Fruit fly (Drosophila melanogaster) whole organism, embryonic: ENCODE data around the gene CG14277.

Source experiments
- BEAF-32 ChIP-seq: fragments of 200-800 bp; sonication (Bioruptor generic); optimal IDR thresholded peaks from 3 replicates; lab custom pipeline; 2017; ENCODE audit warnings: missing biosample characterization, missing genetic modification characterization, mild to moderate bottlenecking, moderate library complexity, missing genetic modification reagents
- Bdp1 ChIP-seq: fragments of 200-800 bp; sonication (Bioruptor generic); optimal IDR thresholded peaks from 3 replicates; lab custom pipeline; 2016; ENCODE audit warnings: missing biosample characterization, missing genetic modification characterization
- CG10565 ChIP-seq: fragments of 200-800 bp; sonication (Bioruptor generic); optimal IDR thresholded peaks from 3 replicates; lab custom pipeline; 2016; ENCODE audit warnings: missing biosample characterization, mild to moderate bottlenecking, missing genetic modification characterization
- CG11247 ChIP-seq: fragments of 200-800 bp; sonication (Bioruptor generic); IDR thresholded peaks from 2 replicates; pipeline ENCODE4 v1.3.6; 2022; ENCODE audit warnings: missing biosample characterization, missing genetic modification characterization
- CG12219 ChIP-seq: fragments of 200-800 bp; sonication (Bioruptor generic); optimal IDR thresholded peaks from 3 replicates; lab custom pipeline; 2018; ENCODE audit warnings: missing biosample characterization, mild to moderate bottlenecking, missing genetic modification characterization
- CG14710 ChIP-seq: fragments of 200-800 bp; sonication (Bioruptor generic); optimal IDR thresholded peaks from 3 replicates; lab custom pipeline; 2019; ENCODE audit warnings: missing biosample characterization, mild to moderate bottlenecking, missing genetic modification characterization, moderate library complexity
- CG14860 ChIP-seq: fragments of 200-800 bp; sonication (Bioruptor generic); IDR thresholded peaks from 3 replicates; pipeline ENCODE4 v1.3.6; 2022; ENCODE audit warnings: missing biosample characterization, missing genetic modification characterization; ENCODE audit not compliant: partially characterized antibody
- CG16863 ChIP-seq: fragments of 200-800 bp; sonication (Bioruptor generic); optimal IDR thresholded peaks from 3 replicates; lab custom pipeline; 2016; ENCODE audit warnings: missing biosample characterization, missing genetic modification characterization
- CG17328 ChIP-seq: fragments of 200-800 bp; sonication (Bioruptor generic); IDR thresholded peaks from 2 replicates; pipeline ENCODE4 v1.3.6; 2022; ENCODE audit warnings: missing biosample characterization, missing genetic modification characterization
- CG32767 ChIP-seq: fragments of 200-800 bp; sonication (Bioruptor generic); IDR thresholded peaks from 2 replicates; pipeline ENCODE4 v1.3.6; 2022; ENCODE audit warnings: missing biosample characterization, missing genetic modification characterization
- CG34224 ChIP-seq: fragments of 200-800 bp; sonication (Bioruptor generic); IDR thresholded peaks from 3 replicates; pipeline ENCODE4 v1.3.6; 2022; ENCODE audit warnings: missing biosample characterization, missing genetic modification characterization; ENCODE audit not compliant: partially characterized antibody
- CG3995 ChIP-seq: fragments of 200-800 bp; sonication (Bioruptor generic); optimal IDR thresholded peaks from 3 replicates; lab custom pipeline; 2016; ENCODE audit warnings: missing biosample characterization, missing genetic modification characterization
- CG4730 ChIP-seq: fragments of 200-800 bp; sonication (Bioruptor generic); IDR thresholded peaks from 2 replicates; pipeline ENCODE4 v1.3.6; 2022; ENCODE audit warnings: missing biosample characterization, missing genetic modification characterization
- CG8290 ChIP-seq, 3 experiments: fragments of 200-800 bp; sonication (Bioruptor generic); optimal IDR thresholded peaks; 2 replicates each; lab custom pipeline; 2016 to 2019; ENCODE audit warnings: missing biosample characterization in 3 of 3, missing genetic modification characterization in 3 of 3, mild to moderate bottlenecking in 2 of 3, moderate library complexity in 1 of 3
- CTCF ChIP-seq: fragments of 200-800 bp; sonication (Bioruptor generic); optimal IDR thresholded peaks from 2 replicates; lab custom pipeline; 2017; ENCODE audit warnings: missing biosample characterization, mild to moderate bottlenecking, missing genetic modification characterization, moderate library complexity
- Dek ChIP-seq: fragments of 200-800 bp; sonication (Bioruptor generic); optimal IDR thresholded peaks from 3 replicates; lab custom pipeline; 2019; ENCODE audit warnings: missing biosample characterization, mild to moderate bottlenecking, missing genetic modification characterization, moderate library complexity
- E2f2 ChIP-seq: fragments of 200-800 bp; sonication (Bioruptor generic); IDR thresholded peaks from 2 replicates; pipeline ENCODE4 v1.3.6; 2022; ENCODE audit warnings: missing biosample characterization, missing genetic modification characterization
- ERR ChIP-seq: fragments of 200-800 bp; sonication (Bioruptor generic); optimal IDR thresholded peaks from 2 replicates; lab custom pipeline; 2016; ENCODE audit warnings: missing biosample characterization, missing genetic modification characterization
- Ets97D ChIP-seq: fragments of 200-800 bp; sonication (Bioruptor generic); optimal IDR thresholded peaks from 3 replicates; lab custom pipeline; 2016; ENCODE audit warnings: missing biosample characterization, missing genetic modification characterization
- Fer3 ChIP-seq: fragments of 200-800 bp; sonication (Bioruptor generic); optimal IDR thresholded peaks from 2 replicates; lab custom pipeline; 2018; ENCODE audit warnings: missing biosample characterization, mild to moderate bottlenecking, missing genetic modification characterization, moderate library complexity
- Hey ChIP-seq: fragments of 200-800 bp; sonication (Bioruptor generic); optimal IDR thresholded peaks from 3 replicates; lab custom pipeline; 2018; ENCODE audit warnings: missing biosample characterization, mild to moderate bottlenecking, missing genetic modification characterization
- MBD-R2 ChIP-seq: fragments of 200-800 bp; sonication (Bioruptor generic); IDR thresholded peaks from 2 replicates; pipeline ENCODE4 v1.3.6; 2022; ENCODE audit warnings: missing biosample characterization, missing genetic modification characterization
- MESR4 ChIP-seq: fragments of 200-800 bp; sonication (Bioruptor generic); optimal IDR thresholded peaks from 2 replicates; lab custom pipeline; 2018; ENCODE audit warnings: missing biosample characterization, mild to moderate bottlenecking, missing genetic modification characterization, moderate library complexity
- Med ChIP-seq: fragments of 200-800 bp; sonication (Bioruptor generic); peaks from one replicate; lab custom pipeline; 2016; ENCODE audit warnings: missing biosample characterization, missing genetic modification characterization, mild to moderate bottlenecking, inconsistent platforms, moderate library complexity
- Six4 ChIP-seq: fragments of 200-800 bp; sonication (Bioruptor generic); optimal IDR thresholded peaks from 2 replicates; lab custom pipeline; 2016; ENCODE audit warnings: missing biosample characterization, missing genetic modification characterization
- amos ChIP-seq: fragments of 200-800 bp; sonication (Bioruptor generic); IDR thresholded peaks from 2 replicates; pipeline ENCODE4 v1.3.6; 2022; ENCODE audit warnings: missing biosample characterization, missing genetic modification characterization; ENCODE audit not compliant: partially characterized antibody
- crp ChIP-seq, 2 experiments: fragments of 200-800 bp; sonication (Bioruptor generic); optimal IDR thresholded peaks; 2 replicates in 1 of 2; 3 replicates in 1 of 2; lab custom pipeline; 2017; ENCODE audit warnings: missing biosample characterization in 2 of 2, missing genetic modification characterization in 2 of 2, mild to moderate bottlenecking in 1 of 2, moderate library complexity in 1 of 2
- dmrt99B ChIP-seq: fragments of 200-800 bp; sonication (Bioruptor generic); optimal IDR thresholded peaks from 2 replicates; lab custom pipeline; 2018; ENCODE audit warnings: missing biosample characterization, mild to moderate bottlenecking, missing genetic modification characterization, moderate library complexity
- en ChIP-seq: fragments of 200-800 bp; sonication (Bioruptor generic); optimal IDR thresholded peaks from 2 replicates; lab custom pipeline; 2016; ENCODE audit warnings: missing biosample characterization, missing genetic modification characterization
- eyg ChIP-seq: fragments of 200-800 bp; sonication (Bioruptor generic); optimal IDR thresholded peaks from 3 replicates; lab custom pipeline; 2016; ENCODE audit warnings: missing biosample characterization, missing genetic modification characterization
- gt ChIP-seq: fragments of 200-800 bp; sonication (Bioruptor generic); IDR thresholded peaks from 2 replicates; pipeline ENCODE4 v1.3.6; 2022; ENCODE audit warnings: missing biosample characterization, missing genetic modification characterization
- hkb ChIP-seq, 2 experiments: fragments of 200-800 bp in 1 of 2; fragments of >200 bp in 1 of 2; sonication (Bioruptor generic) in 1 of 2; IDR thresholded peaks in 1 of 2; optimal IDR thresholded peaks in 1 of 2; 2 replicates each; pipeline versions ENCODE4 v1.3.6 to Lab custom; 2017 to 2022; ENCODE audit warnings: missing biosample characterization in 1 of 2, missing genetic modification characterization in 1 of 2
- kah ChIP-seq: fragments of 200-800 bp; sonication (Bioruptor generic); optimal IDR thresholded peaks from 2 replicates; lab custom pipeline; 2018; ENCODE audit warnings: missing biosample characterization, mild to moderate bottlenecking, missing genetic modification characterization
- ken ChIP-seq: fragments of 200-800 bp; sonication (Bioruptor generic); IDR thresholded peaks from 3 replicates; pipeline ENCODE4 v1.3.6; 2022; ENCODE audit warnings: missing biosample characterization, missing genetic modification characterization
- lilli ChIP-seq: fragments of 200-800 bp; sonication (Bioruptor generic); optimal IDR thresholded peaks from 3 replicates; lab custom pipeline; 2016; ENCODE audit warnings: missing biosample characterization, missing genetic modification characterization
- nmo ChIP-seq: fragments of 200-800 bp; sonication (Bioruptor generic); optimal IDR thresholded peaks from 2 replicates; lab custom pipeline; 2018; ENCODE audit warnings: missing biosample characterization, mild to moderate bottlenecking, missing genetic modification characterization, moderate library complexity
- oc ChIP-seq: fragments of 200-800 bp; sonication (Bioruptor generic); optimal IDR thresholded peaks from 2 replicates; lab custom pipeline; 2018; ENCODE audit warnings: missing biosample characterization, mild to moderate bottlenecking, missing genetic modification characterization, moderate library complexity
- onecut ChIP-seq: fragments of 200-800 bp; sonication (Bioruptor generic); IDR thresholded peaks from 2 replicates; pipeline ENCODE4 v1.3.6; 2022; ENCODE audit warnings: missing biosample characterization, missing genetic modification characterization
- pb ChIP-seq: fragments of 200-800 bp; sonication (Bioruptor generic); optimal IDR thresholded peaks from 3 replicates; lab custom pipeline; 2016; ENCODE audit warnings: missing biosample characterization, missing genetic modification characterization
- sens ChIP-seq: fragments of 200-800 bp; sonication (Bioruptor generic); peaks from one replicate; lab custom pipeline; 2016; ENCODE audit warnings: missing biosample characterization, missing genetic modification characterization
- sqz ChIP-seq: fragments of 200-800 bp; sonication (Bioruptor generic); optimal IDR thresholded peaks from 3 replicates; lab custom pipeline; 2018; ENCODE audit warnings: missing biosample characterization, mild to moderate bottlenecking, missing genetic modification characterization
- trem ChIP-seq: fragments of 200-800 bp; optimal IDR thresholded peaks from 3 replicates; lab custom pipeline; 2019; ENCODE audit warnings: missing biosample characterization, mild to moderate bottlenecking, missing genetic modification characterization, moderate library complexity
- unc-4 ChIP-seq: fragments of 200-800 bp; sonication (Bioruptor generic); IDR thresholded peaks from 2 replicates; pipeline ENCODE4 v1.3.6; 2022; ENCODE audit warnings: missing biosample characterization, missing genetic modification characterization; ENCODE audit not compliant: partially characterized antibody
- vvl ChIP-seq: fragments of 200-800 bp; sonication (Bioruptor generic); IDR thresholded peaks from 2 replicates; pipeline ENCODE4 v1.3.6; 2022; ENCODE audit warnings: missing biosample characterization, missing genetic modification characterization
- wek ChIP-seq: fragments of 200-800 bp; sonication (Bioruptor generic); optimal IDR thresholded peaks from 3 replicates; lab custom pipeline; 2018; ENCODE audit warnings: missing biosample characterization, mild to moderate bottlenecking, missing genetic modification characterization, moderate library complexity

The CG14277 gene

dm6 chr2L:8242186-8242585 is at the start of gene CG14277:
Gene CG14277 (plus strand): TSS chr2L:8242486.
- TF ChIP-seq CG10565 (GFP tag; lab: Kevin White, UChicago) (no peak), nmo (no peak), Bdp1 (GFP tag; lab: Kevin White, UChicago) (no peak), onecut (GFP tag; lab: Robert Waterston, UW) (no peak), CG12219 (GFP tag; lab: Kevin White, UChicago) (no peak), ERR (no peak), wek (GFP tag; lab: Kevin White, UChicago) (no peak), en (GFP tag; lab: Kevin White, UChicago) (no peak), Dek (tag; lab: Kevin White, UChicago) (no peak), gt (GFP tag; lab: Robert Waterston, UW) (no peak), vvl (GFP tag; lab: Robert Waterston, UW) (no peak), Hey (tag; lab: Kevin White, UChicago) (no peak)

- TF ChIP-seq kah (GFP tag; lab: Kevin White, UChicago) (no peak), CG14860 (GFP tag; lab: Robert Waterston, UW) (0 out of 3 replicates have a peak, but pooled peaks have one; percentile 35), CG8290 (GFP tag; optimal IDR thresholded peaks at IDR 0.05; lab: Kevin White, UChicago) (no peak), CG8290 (tag; optimal IDR thresholded peaks at IDR 0.05; lab: Kevin White, UChicago) (no peak), ken (GFP tag; lab: Robert Waterston, UW) (peak; percentile 31; the same call in 1 of the 3 replicates)
These were observed 46.5 kb upstream of the CG14277 start for dm6 chr2L:8195722-8196323.

- no peak for TF ChIP-seq Fer3 (tag; lab: Kevin White, UChicago)
- TF ChIP-seq CG34224 (GFP tag; lab: Robert Waterston, UW) = peak; percentile 57; the same call in 2 of the 3 replicates
- TF ChIP-seq Ets97D = no peak
- no peak for TF ChIP-seq CG11247 (GFP tag; lab: Robert Waterston, UW)
- TF ChIP-seq CG3995 (GFP tag; lab: Kevin White, UChicago) = peak; percentile 89
- no peak for TF ChIP-seq dmrt99B (tag; lab: Kevin White, UChicago)
- no peak for TF ChIP-seq pb (GFP tag; lab: Kevin White, UChicago)
- TF ChIP-seq CG17328 (GFP tag; lab: Robert Waterston, UW) = peak; percentile 7; the same call in 1 of the 2 replicates
- no peak for TF ChIP-seq CG32767 (GFP tag; lab: Robert Waterston, UW)
- peak; percentile 57 for TF ChIP-seq unc-4 (GFP tag; lab: Robert Waterston, UW)
- TF ChIP-seq hkb (optimal IDR thresholded peaks at IDR 0.05; lab: Kevin White, UChicago) = no peak
- no peak for TF ChIP-seq hkb (GFP tag; IDR thresholded peaks at IDR 0.05; lab: Robert Waterston, UW)
- TF ChIP-seq BEAF-32 (GFP tag; lab: Kevin White, UChicago) = peak; percentile 45
- TF ChIP-seq Six4 = no peak
- no peak for TF ChIP-seq sens (GFP tag; lab: Kevin White, UChicago)
- TF ChIP-seq E2f2 (GFP tag; lab: Robert Waterston, UW) = peak; percentile 94
- peak; percentile 51; the same call in 1 of the 2 replicates for TF ChIP-seq MBD-R2
- TF ChIP-seq CTCF (GFP tag; lab: Kevin White, UChicago) = no peak
- TF ChIP-seq CG4730 (GFP tag; lab: Robert Waterston, UW) = no peak
- peak; percentile 97 for TF ChIP-seq sqz (GFP tag; lab: Kevin White, UChicago)
- no peak for TF ChIP-seq CG14710
- TF ChIP-seq amos (GFP tag; lab: Robert Waterston, UW) = peak; percentile 35; the same call in 1 of the 2 replicates
- TF ChIP-seq Med = peak; percentile 70
- TF ChIP-seq crp (GFP tag; optimal IDR thresholded peaks at IDR 0.05; lab: Kevin White, UChicago) = peak; percentile 33 to 90
- no peak for TF ChIP-seq oc (tag; lab: Kevin White, UChicago)
- TF ChIP-seq CG16863 (GFP tag; lab: Kevin White, UChicago) = no peak
- TF ChIP-seq eyg = no peak
- no peak for TF ChIP-seq lilli (GFP tag; lab: Kevin White, UChicago)
- TF ChIP-seq MESR4 = no peak
- TF ChIP-seq trem = peak; percentile 32
These were observed 45.3 kb upstream of the CG14277 start, which contains the start of the genes CG8475 and CG8460 for dm6 chr2L:8196757-8197530. Gene CG8475 (minus strand): TSS chr2L:8196918. Gene CG8460 (plus strand): TSS chr2L:8197193.
